Worm (Caenorhabditis elegans): ENCODE data around the gene srw-83.

The srw-83 gene

ce11 chrV:18476090-18476489 is 49.7 kb downstream of the srw-83 start, which contains the start of gene srh-179:
TSS of gene srh-179 (plus strand) at chrV:18476390.
- TF ChIP-seq rnt-1 (tag; optimal IDR thresholded peaks at IDR 0.05): no peak
- no peak for TF ChIP-seq T23F11.4 (GFP tag; optimal IDR thresholded peaks at IDR 0.05)
- no peak for TF ChIP-seq C08G9.2 (tag; optimal IDR thresholded peaks at IDR 0.05)
- TF ChIP-seq ceh-6 (GFP tag; optimal IDR thresholded peaks at IDR 0.05): no peak
- no peak for TF ChIP-seq nfya-1 (tag; optimal IDR thresholded peaks at IDR 0.05)
- no peak for TF ChIP-seq madf-2 (tag; optimal IDR thresholded peaks at IDR 0.05)

All from whole organism, late embryonic.